Fruit fly (Drosophila melanogaster) whole organism, embryonic: ENCODE measurements around the gene Drsl5.

Source experiments
- CG14860 ChIP-seq: fragments of 200-800 bp; sonication (Bioruptor generic); IDR thresholded peaks from 3 replicates; pipeline ENCODE4 v1.3.6; 2022; ENCODE audit warnings: missing biosample characterization, missing genetic modification characterization; ENCODE audit not compliant: partially characterized antibody
- CG16813 ChIP-seq: fragments of 200-800 bp; sonication (Bioruptor generic); IDR thresholded peaks from 3 replicates; pipeline ENCODE4 v1.3.6; 2022; ENCODE audit warnings: missing biosample characterization, missing genetic modification characterization; ENCODE audit not compliant: partially characterized antibody
- CG3281 ChIP-seq: fragments of 200-800 bp; sonication (Bioruptor generic); optimal IDR thresholded peaks from 3 replicates; lab custom pipeline; 2017; ENCODE audit warnings: missing biosample characterization, mild to moderate bottlenecking, missing genetic modification characterization
- CG7839 ChIP-seq: fragments of 200-800 bp; sonication (Bioruptor generic); optimal IDR thresholded peaks from 3 replicates; lab custom pipeline; 2018; ENCODE audit warnings: missing biosample characterization, mild to moderate bottlenecking, missing genetic modification characterization, moderate library complexity
- Hr3 ChIP-seq: fragments of 200-800 bp; sonication (Bioruptor generic); optimal IDR thresholded peaks from 3 replicates; lab custom pipeline; 2016; ENCODE audit warnings: missing biosample characterization, missing genetic modification characterization
- Rfx ChIP-seq: fragments of 200-800 bp; sonication (Bioruptor generic); IDR thresholded peaks from 2 replicates; pipeline ENCODE4 v1.3.6; 2022; ENCODE audit warnings: missing biosample characterization, missing genetic modification characterization
- ato ChIP-seq: fragments of 200-800 bp; sonication (Bioruptor generic); IDR thresholded peaks from 2 replicates; pipeline ENCODE4 v1.3.6; 2022; ENCODE audit warnings: missing biosample characterization, missing genetic modification characterization; ENCODE audit not compliant: partially characterized antibody
- ftz-f1 ChIP-seq: fragments of 200-800 bp; sonication (Bioruptor generic); optimal IDR thresholded peaks from 2 replicates; lab custom pipeline; 2016; ENCODE audit warnings: missing biosample characterization, missing genetic modification characterization
- ssp ChIP-seq: fragments of 200-800 bp; sonication (Bioruptor generic); IDR thresholded peaks from 2 replicates; pipeline ENCODE4 v1.3.6; 2022; ENCODE audit warnings: missing biosample characterization, missing genetic modification characterization
- vfl ChIP-seq: fragments of 200-800 bp; sonication (Bioruptor generic); optimal IDR thresholded peaks from 2 replicates; lab custom pipeline; 2016; ENCODE audit warnings: missing biosample characterization, missing genetic modification characterization

dm6 chr3L:3304740-3305139, 11.8 kb upstream of the Drsl5 start:
- TF ChIP-seq Rfx (GFP tag; lab: Robert Waterston, UW) (no peak), CG3281 (GFP tag; lab: Kevin White, UChicago) (no peak), ato (GFP tag; lab: Robert Waterston, UW) (no peak), CG16813 (GFP tag; lab: Robert Waterston, UW) (no peak), vfl (no peak), CG7839 (tag; lab: Kevin White, UChicago) (no peak), Hr3 (GFP tag; lab: Kevin White, UChicago) (no peak), ssp (GFP tag; lab: Robert Waterston, UW) (no peak), ftz-f1 (GFP tag; lab: Kevin White, UChicago) (no peak), CG14860 (GFP tag; lab: Robert Waterston, UW) (no peak)
